Fruit fly (Drosophila melanogaster): Measurements from ENCODE around the gene tkv.

tkv gene

dm6 chr2L:5270215-5271071 lies 741 bp downstream of the tkv start (continued):
- TF ChIP-seq CG34224 (GFP tag; IDR thresholded peaks at IDR 0.05; ENCODE audit: partially characterized antibody) (no peak), CG1024 (GFP tag; IDR thresholded peaks at IDR 0.05) (no peak), pros (GFP tag; optimal IDR thresholded peaks at IDR 0.05) (no peak), CG11560 (tag; IDR thresholded peaks at IDR 0.05) (no peak), pnt (GFP tag; optimal IDR thresholded peaks at IDR 0.05) (no peak), Rx (GFP tag; IDR thresholded peaks at IDR 0.05) (no peak), Mrtf (GFP tag; IDR thresholded peaks at IDR 0.05) (no peak), danr (GFP tag; IDR thresholded peaks at IDR 0.05) (no peak), trem (tag; optimal IDR thresholded peaks at IDR 0.05) (no peak), CG3407 (GFP tag; optimal IDR thresholded peaks at IDR 0.05) (no peak), ERR (GFP tag; optimal IDR thresholded peaks at IDR 0.05) (no peak), CG14860 (GFP tag; IDR thresholded peaks at IDR 0.05; ENCODE audit: partially characterized antibody) (no peak), MESR4 (GFP tag; optimal IDR thresholded peaks at IDR 0.05) (no peak), sima (GFP tag; optimal IDR thresholded peaks at IDR 0.05) (no peak), CG7839 (tag; optimal IDR thresholded peaks at IDR 0.05) (no peak), wek (GFP tag; optimal IDR thresholded peaks at IDR 0.05) (no peak), CG14050 (GFP tag; IDR thresholded peaks at IDR 0.05) (no peak), CG1647 (GFP tag; optimal IDR thresholded peaks at IDR 0.05) (no peak), CkIIα-i1 (GFP tag; IDR thresholded peaks at IDR 0.05) (no peak), CG10543 (GFP tag; optimal IDR thresholded peaks at IDR 0.05) (no peak), CG2120 (GFP tag; optimal IDR thresholded peaks at IDR 0.05) (no peak), grau (tag; optimal IDR thresholded peaks at IDR 0.05) (no peak), CG2678 (tag; optimal IDR thresholded peaks at IDR 0.05) (no peak), Tbp (GFP tag; optimal IDR thresholded peaks at IDR 0.05) (no peak), CG15269 (tag; optimal IDR thresholded peaks at IDR 0.05) (no peak), CG13287 (GFP tag; IDR thresholded peaks at IDR 0.05; ENCODE audit: partially characterized antibody) (peak; percentile 39; the same call in 1 of the 2 replicates), Vsx1 (GFP tag; optimal IDR thresholded peaks at IDR 0.05) (no peak), CG8359 (GFP tag; optimal IDR thresholded peaks at IDR 0.05; ENCODE audit: borderline replicate concordance) (peak; percentile 4), CG9437 (GFP tag; optimal IDR thresholded peaks at IDR 0.05) (no peak), gsb-n (tag; optimal IDR thresholded peaks at IDR 0.05) (no peak), klu (GFP tag; IDR thresholded peaks at IDR 0.05) (no peak), fd102C (GFP tag; optimal IDR thresholded peaks at IDR 0.05) (no peak), bbx (GFP tag; IDR thresholded peaks at IDR 0.05; ENCODE audit: partially characterized antibody) (no peak), Hr39 (optimal IDR thresholded peaks at IDR 0.05) (no peak), lbe (GFP tag; optimal IDR thresholded peaks at IDR 0.05) (no peak), Ets97D (GFP tag; optimal IDR thresholded peaks at IDR 0.05) (no peak), Dip2 (GFP tag; IDR thresholded peaks at IDR 0.05) (no peak), chif (GFP tag; optimal IDR thresholded peaks at IDR 0.05) (no peak), corto (GFP tag; optimal IDR thresholded peaks at IDR 0.05) (no peak), B-H2 (GFP tag; optimal IDR thresholded peaks at IDR 0.05) (no peak), dimm (GFP tag; IDR thresholded peaks at IDR 0.05) (no peak), CG7987 (GFP tag; optimal IDR thresholded peaks at IDR 0.05) (no peak), CG1792 (GFP tag; optimal IDR thresholded peaks at IDR 0.05) (no peak), CG10366 (GFP tag; IDR thresholded peaks at IDR 0.05) (no peak), CG12744 (GFP tag; optimal IDR thresholded peaks at IDR 0.05) (no peak), CHES-1-like (GFP tag; optimal IDR thresholded peaks at IDR 0.05) (no peak), CG9727 (GFP tag; optimal IDR thresholded peaks at IDR 0.05) (no peak), her (GFP tag; optimal IDR thresholded peaks at IDR 0.05) (no peak), CG3281 (GFP tag; optimal IDR thresholded peaks at IDR 0.05) (no peak), Lpt (GFP tag; optimal IDR thresholded peaks at IDR 0.05) (no peak)
